Fruit fly (Drosophila melanogaster): ENCODE measurements around the gene Exn.

The Exn gene

dm6 chr3L:17003251-17004171, 33.7 kb downstream of the Exn start:
- TF ChIP-seq pad (GFP tag; optimal IDR thresholded peaks at IDR 0.05) (peak; percentile 35), CG12768 (GFP tag; optimal IDR thresholded peaks at IDR 0.05) (peak; percentile 49), kay (GFP tag; ENCODE audit: borderline replicate concordance) (no peak), Clk (GFP tag; optimal IDR thresholded peaks at IDR 0.05) (no peak), tj (GFP tag; optimal IDR thresholded peaks at IDR 0.05) (peak; percentile 99), Crg-1 (GFP tag; optimal IDR thresholded peaks at IDR 0.05) (peak; percentile 45), cic (GFP tag; optimal IDR thresholded peaks at IDR 0.05) (peak; percentile 31), CG33017 (tag; optimal IDR thresholded peaks at IDR 0.05) (no peak), CG11617 (GFP tag; optimal IDR thresholded peaks at IDR 0.05) (no peak), CG7045 (GFP tag; optimal IDR thresholded peaks at IDR 0.05) (peak; percentile 31), ovo (GFP tag; optimal IDR thresholded peaks at IDR 0.05) (peak; percentile 25)

- no peak for TF ChIP-seq Crg-1 (GFP tag; optimal IDR thresholded peaks at IDR 0.05)
- TF ChIP-seq CG5204 (GFP tag; optimal IDR thresholded peaks at IDR 0.05) = peak; percentile 87
- peak; percentile 3 for TF ChIP-seq ovo (GFP tag; optimal IDR thresholded peaks at IDR 0.05)
- no peak for TF ChIP-seq bab1 (GFP tag; optimal IDR thresholded peaks at IDR 0.05)
- TF ChIP-seq cnc (optimal IDR thresholded peaks at IDR 0.05) = no peak
- TF ChIP-seq CG7045 (GFP tag; optimal IDR thresholded peaks at IDR 0.05) = peak; percentile 85
- peak; percentile 56 for TF ChIP-seq Hr96 (GFP tag; optimal IDR thresholded peaks at IDR 0.05)
- peak; percentile 16 for TF ChIP-seq Mnt (GFP tag; optimal IDR thresholded peaks at IDR 0.05)
- TF ChIP-seq CG33017 (tag; optimal IDR thresholded peaks at IDR 0.05) = peak; percentile 75
- TF ChIP-seq CG11617 (GFP tag; optimal IDR thresholded peaks at IDR 0.05) = peak; percentile 59
- peak; percentile 37 for TF ChIP-seq pad (GFP tag; optimal IDR thresholded peaks at IDR 0.05)
- TF ChIP-seq CG14711 (tag; optimal IDR thresholded peaks at IDR 0.05) = peak; percentile 67
- TF ChIP-seq CG12768 (GFP tag; optimal IDR thresholded peaks at IDR 0.05) = peak; percentile 79
- peak; percentile 72 for TF ChIP-seq CG7101 (tag; optimal IDR thresholded peaks at IDR 0.05)
- peak; percentile 69 for TF ChIP-seq toe (GFP tag; optimal IDR thresholded peaks at IDR 0.05)
- TF ChIP-seq CG1620 (GFP tag; optimal IDR thresholded peaks at IDR 0.05) = no peak
- peak; percentile 59 for TF ChIP-seq Clk (GFP tag; optimal IDR thresholded peaks at IDR 0.05)
- no peak for TF ChIP-seq cic (GFP tag; optimal IDR thresholded peaks at IDR 0.05)
- peak; percentile 28 for TF ChIP-seq tj (GFP tag; optimal IDR thresholded peaks at IDR 0.05)
- TF ChIP-seq kay (GFP tag; ENCODE audit: borderline replicate concordance) = peak; percentile 82
Observed at dm6 chr3L:17004218-17004759, 34.5 kb downstream of the Exn start.

DNA sequence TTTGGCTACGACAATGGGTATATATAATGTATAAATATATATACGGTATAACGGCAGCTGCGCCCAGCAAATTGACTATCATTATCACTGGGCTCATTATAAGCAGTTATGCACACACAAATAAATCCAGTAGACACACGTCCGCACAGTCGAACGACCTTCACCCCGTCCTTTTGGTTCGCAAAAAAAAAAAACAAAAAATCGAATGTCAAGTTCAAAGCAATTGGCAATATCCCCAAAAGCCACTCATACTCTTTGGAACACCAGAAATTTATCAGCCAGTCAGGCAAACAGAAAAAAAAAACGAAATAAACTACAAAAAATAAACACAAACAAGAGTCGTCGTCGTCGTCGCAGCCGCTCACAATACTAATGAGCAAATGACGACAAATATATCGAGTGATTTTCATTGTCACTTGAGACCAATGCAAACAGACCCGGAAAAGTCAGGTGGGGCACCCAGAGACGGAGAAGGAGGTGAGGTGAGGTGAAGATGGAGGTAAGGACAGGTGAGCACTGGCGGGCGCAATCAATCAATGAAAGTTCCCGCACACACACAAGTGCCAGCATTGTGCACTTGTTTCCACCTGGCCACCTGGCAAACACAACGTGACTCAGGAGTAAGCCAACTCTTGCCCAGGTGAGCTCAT, 35.1 kb downstream of the Exn start:
- TF ChIP-seq kay (GFP tag; ENCODE audit: borderline replicate concordance) = peak; percentile 67
- TF ChIP-seq tj (GFP tag; optimal IDR thresholded peaks at IDR 0.05) = peak; percentile 20
- no peak for TF ChIP-seq CG33017 (tag; optimal IDR thresholded peaks at IDR 0.05)
- TF ChIP-seq cic (GFP tag; optimal IDR thresholded peaks at IDR 0.05) = peak; percentile 87

- TF ChIP-seq cnc (optimal IDR thresholded peaks at IDR 0.05) (no peak), bab1 (GFP tag; optimal IDR thresholded peaks at IDR 0.05) (no peak), CG5204 (GFP tag; optimal IDR thresholded peaks at IDR 0.05) (no peak), cic (GFP tag; optimal IDR thresholded peaks at IDR 0.05) (no peak), CG33017 (tag; optimal IDR thresholded peaks at IDR 0.05) (no peak), kay (GFP tag; ENCODE audit: borderline replicate concordance) (no peak), ovo (GFP tag; optimal IDR thresholded peaks at IDR 0.05) (no peak), tj (GFP tag; optimal IDR thresholded peaks at IDR 0.05) (no peak), CG12768 (GFP tag; optimal IDR thresholded peaks at IDR 0.05) (no peak), Clk (GFP tag; optimal IDR thresholded peaks at IDR 0.05) (no peak), CG14711 (tag; optimal IDR thresholded peaks at IDR 0.05) (no peak), toe (GFP tag; optimal IDR thresholded peaks at IDR 0.05) (no peak), CG7101 (tag; optimal IDR thresholded peaks at IDR 0.05) (no peak)
Observed at dm6 chr3L:17005415-17005796, 35.6 kb downstream of the Exn start.

DNA sequence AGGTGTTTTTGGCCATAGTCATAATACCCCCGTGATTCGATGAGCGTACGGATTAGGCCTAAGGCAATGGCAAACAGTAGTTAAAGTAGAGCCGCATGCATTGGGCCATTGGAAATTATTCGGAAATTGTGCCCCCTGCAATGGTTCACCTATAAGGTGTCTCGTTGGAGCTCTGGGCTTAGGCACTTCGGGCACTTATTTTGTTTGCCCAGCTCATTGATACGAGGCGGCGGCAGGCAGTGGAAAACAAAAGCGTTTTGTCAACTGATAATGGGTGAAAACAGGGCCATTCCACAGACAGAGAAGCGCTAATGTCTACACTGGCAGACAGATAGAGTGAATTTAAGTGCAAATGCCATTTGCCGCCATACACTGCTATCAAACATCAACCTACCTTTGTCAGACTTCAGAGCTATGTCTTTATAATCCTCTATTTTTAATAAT, 36.5 kb downstream of the Exn start:
- TF ChIP-seq Crg-1 (GFP tag; optimal IDR thresholded peaks at IDR 0.05) (no peak), tj (GFP tag; optimal IDR thresholded peaks at IDR 0.05) (no peak), toe (GFP tag; optimal IDR thresholded peaks at IDR 0.05) (peak; percentile 39), cic (GFP tag; optimal IDR thresholded peaks at IDR 0.05) (peak; percentile 78), CG33017 (tag; optimal IDR thresholded peaks at IDR 0.05) (no peak), cnc (optimal IDR thresholded peaks at IDR 0.05) (no peak), Mnt (GFP tag; optimal IDR thresholded peaks at IDR 0.05) (peak; percentile 24), CG7045 (GFP tag; optimal IDR thresholded peaks at IDR 0.05) (no peak), ovo (GFP tag; optimal IDR thresholded peaks at IDR 0.05) (peak; percentile 15), CG1620 (GFP tag; optimal IDR thresholded peaks at IDR 0.05) (peak; percentile 37), Clk (GFP tag; optimal IDR thresholded peaks at IDR 0.05) (peak; percentile 29), kay (GFP tag; ENCODE audit: borderline replicate concordance) (no peak), CG12768 (GFP tag; optimal IDR thresholded peaks at IDR 0.05) (peak; percentile 47), CG5204 (GFP tag; optimal IDR thresholded peaks at IDR 0.05) (no peak), Hr96 (GFP tag; optimal IDR thresholded peaks at IDR 0.05) (no peak)
